Worm (Caenorhabditis elegans) whole organism, L4 larva: Measurements from ENCODE around the gene Y42H9B.3.
A peak's percentile ranks its signal among the peaks of the same experiment; 100 is the strongest.

Experiments used
- D1046.2 ChIP-seq: fragments of 200-800 bp; sonication (Bioruptor generic); IDR thresholded peaks from 2 replicates; pipeline ENCODE4 v1.3.6; 2022; ENCODE audit warnings: missing genetic modification characterization, missing compliant biosample characterization
- R02D3.7 ChIP-seq: fragments of 150-350 bp; sonication (generic microtip); optimal IDR thresholded peaks from 3 replicates; lab custom pipeline; 2014; ENCODE audit warnings: missing biosample characterization, missing genetic modification characterization
- Y105C5A.15 ChIP-seq: fragments of 200-800 bp; sonication (Bioruptor generic); IDR thresholded peaks from 2 replicates; pipeline ENCODE4 v1.3.6; 2022; ENCODE audit warnings: missing genetic modification characterization, missing compliant biosample characterization
- Y48G9A.11 ChIP-seq: fragments of 200-800 bp; sonication (Bioruptor generic); IDR thresholded peaks from 2 replicates; pipeline ENCODE4 v1.3.6; 2022; ENCODE audit warnings: missing genetic modification reagents, missing genetic modification characterization, missing compliant biosample characterization
- ZK337.2 ChIP-seq: fragments of 200-800 bp; sonication (Bioruptor generic); IDR thresholded peaks from 2 replicates; pipeline ENCODE4 v1.3.6; 2022; ENCODE audit warnings: missing genetic modification reagents, missing genetic modification characterization, missing compliant biosample characterization
- aha-1 ChIP-seq: fragments of 150-350 bp; peaks from one replicate; lab custom pipeline; 2014; ENCODE audit warnings: missing biosample characterization, missing genetic modification characterization
- arid-1 ChIP-seq: fragments of 200-800 bp; sonication (Bioruptor generic); conservative IDR thresholded peaks from 2 replicates; pipeline ENCODE4 v1.3.6; 2022; ENCODE audit warnings: missing genetic modification reagents, missing genetic modification characterization, missing compliant biosample characterization
- ceh-20 ChIP-seq: fragments of 200-800 bp; sonication (Bioruptor generic); IDR thresholded peaks from 2 replicates; pipeline ENCODE4 v1.3.6; 2022; ENCODE audit warnings: missing genetic modification reagents, missing genetic modification characterization, missing compliant biosample characterization
- ceh-44 ChIP-seq: fragments of 200-800 bp; sonication (Bioruptor generic); IDR thresholded peaks from 2 replicates; pipeline ENCODE4 v1.3.6; 2022; ENCODE audit warnings: missing genetic modification reagents, missing genetic modification characterization, missing compliant biosample characterization
- ces-1 ChIP-seq: fragments of 150-350 bp; sonication (generic microtip); optimal IDR thresholded peaks from 4 replicates; lab custom pipeline; 2014; ENCODE audit warnings: missing biosample characterization, missing genetic modification reagents, missing genetic modification characterization
- ctbp-1 ChIP-seq: fragments of 200-800 bp; sonication (Bioruptor generic); IDR thresholded peaks from 2 replicates; pipeline ENCODE4 v1.3.6; 2022; ENCODE audit warnings: missing genetic modification reagents, missing genetic modification characterization, missing compliant biosample characterization
- daf-16 ChIP-seq, 3 experiments: sonication (generic microtip); optimal IDR thresholded peaks; 2 replicates each; lab custom pipeline; 2016 to 2017; ENCODE audit warnings: missing genetic modification characterization in 3 of 3, missing genetic modification reagents in 3 of 3, mild to moderate bottlenecking in 2 of 3, missing compliant biosample characterization in 2 of 3, missing biosample characterization in 1 of 3, moderate library complexity in 1 of 3
- dmd-6 ChIP-seq: fragments of 200-800 bp; sonication (Bioruptor generic); IDR thresholded peaks from 2 replicates; pipeline ENCODE4 v1.3.6; 2022; ENCODE audit warnings: missing genetic modification reagents, missing genetic modification characterization, missing compliant biosample characterization
- dpl-1 ChIP-seq: fragments of 150-350 bp; optimal IDR thresholded peaks from 2 replicates; lab custom pipeline; 2014; ENCODE audit warnings: missing biosample characterization, missing genetic modification reagents, missing genetic modification characterization
- duxl-1 ChIP-seq: sonication (generic microtip); optimal IDR thresholded peaks from 2 replicates; lab custom pipeline; 2016; ENCODE audit warnings: mild to moderate bottlenecking, missing genetic modification characterization, moderate library complexity, missing compliant biosample characterization; ENCODE audit not compliant: poor library complexity
- dve-1 ChIP-seq: sonication (generic microtip); optimal IDR thresholded peaks from 2 replicates; lab custom pipeline; 2017; ENCODE audit warnings: antibody characterized with exemption, mild to moderate bottlenecking, missing genetic modification characterization, missing compliant biosample characterization; ENCODE audit not compliant: insufficient read depth
- fkh-10 ChIP-seq: fragments of 150-350 bp; optimal IDR thresholded peaks from 2 replicates; lab custom pipeline; 2014; ENCODE audit warnings: missing biosample characterization, missing genetic modification reagents, missing genetic modification characterization
- hif-1 ChIP-seq, 2 experiments: sonication (generic microtip); optimal IDR thresholded peaks; 2 replicates each; lab custom pipeline; 2016 to 2017; ENCODE audit warnings: missing compliant biosample characterization in 2 of 2, missing genetic modification characterization in 2 of 2, missing genetic modification reagents in 2 of 2, missing genotype in 2 of 2, mild to moderate bottlenecking in 1 of 2
- hlh-11 ChIP-seq: fragments of 200-800 bp; sonication (Bioruptor generic); optimal IDR thresholded peaks from 2 replicates; lab custom pipeline; 2018; ENCODE audit warnings: mild to moderate bottlenecking, missing genetic modification characterization, missing compliant biosample characterization
- hmg-1.1 ChIP-seq: fragments of 200-800 bp; sonication (Bioruptor generic); IDR thresholded peaks from 2 replicates; pipeline ENCODE4 v1.3.6; 2022; ENCODE audit warnings: missing genetic modification reagents, missing genetic modification characterization, missing compliant biosample characterization
- lim-7 ChIP-seq: fragments of 200-800 bp; sonication (Bioruptor generic); IDR thresholded peaks from 2 replicates; pipeline ENCODE4 v1.3.6; 2022; ENCODE audit warnings: missing genetic modification characterization, missing compliant biosample characterization
- lin-39 ChIP-seq: fragments of 150-350 bp; optimal IDR thresholded peaks from 2 replicates; lab custom pipeline; 2014; ENCODE audit warnings: missing biosample characterization, missing genetic modification reagents, missing genetic modification characterization
- lsy-2 ChIP-seq, 2 experiments: fragments of 150-350 bp in 1 of 2; sonication (generic microtip) in 1 of 2; optimal IDR thresholded peaks; 2 replicates each; lab custom pipeline; 2014 to 2017; ENCODE audit warnings: missing biosample characterization in 2 of 2, missing genetic modification characterization in 2 of 2
- madf-5 ChIP-seq, 2 experiments: fragments of 200-800 bp; sonication (Bioruptor generic); IDR thresholded peaks; 2 replicates each; pipeline ENCODE4 v1.3.6; 2022; ENCODE audit warnings: missing compliant biosample characterization in 2 of 2, missing genetic modification characterization in 2 of 2
- mdt-29 ChIP-seq: fragments of 200-800 bp; sonication (Bioruptor generic); IDR thresholded peaks from 2 replicates; pipeline ENCODE4 v1.3.6; 2022; ENCODE audit warnings: missing genetic modification reagents, missing genetic modification characterization, missing compliant biosample characterization
- mes-2 ChIP-seq: sonication (generic microtip); optimal IDR thresholded peaks from 2 replicates; lab custom pipeline; 2016; ENCODE audit warnings: missing genotype, mild to moderate bottlenecking, missing genetic modification characterization, missing compliant biosample characterization; ENCODE audit not compliant: poor library complexity, severe bottlenecking
- nhr-11 ChIP-seq: fragments of 150-350 bp; optimal IDR thresholded peaks from 2 replicates; lab custom pipeline; 2014; ENCODE audit warnings: missing biosample characterization, missing genetic modification characterization
- nhr-237 ChIP-seq: sonication (generic microtip); optimal IDR thresholded peaks from 2 replicates; lab custom pipeline; 2017; ENCODE audit warnings: missing biosample characterization, missing genetic modification characterization
- nhr-28 ChIP-seq: fragments of 150-350 bp; optimal IDR thresholded peaks from 2 replicates; lab custom pipeline; 2014; ENCODE audit warnings: missing biosample characterization, missing genetic modification characterization
- nhr-41 ChIP-seq: fragments of 200-800 bp; sonication (Bioruptor generic); IDR thresholded peaks from 2 replicates; pipeline ENCODE4 v1.3.6; 2022; ENCODE audit warnings: missing genetic modification reagents, missing genetic modification characterization, missing compliant biosample characterization
- nhr-6 ChIP-seq: fragments of 150-350 bp; optimal IDR thresholded peaks from 2 replicates; lab custom pipeline; 2014; ENCODE audit warnings: missing biosample characterization, missing genetic modification characterization
- nhr-77 ChIP-seq: fragments of 150-350 bp; optimal IDR thresholded peaks from 2 replicates; lab custom pipeline; 2014; ENCODE audit warnings: missing biosample characterization, missing genetic modification characterization
- pqm-1 ChIP-seq: sonication (generic microtip); optimal IDR thresholded peaks from 2 replicates; lab custom pipeline; 2017; ENCODE audit warnings: missing biosample characterization, missing genetic modification characterization
- sdz-12 ChIP-seq: fragments of 200-800 bp; sonication (Bioruptor generic); optimal IDR thresholded peaks from 2 replicates; lab custom pipeline; 2018; ENCODE audit warnings: mild to moderate bottlenecking, missing genetic modification characterization, missing compliant biosample characterization
- snpc-1.2 ChIP-seq: fragments of 200-800 bp; sonication (Bioruptor generic); IDR thresholded peaks from 2 replicates; pipeline ENCODE4 v1.3.6; 2022; ENCODE audit warnings: missing genetic modification reagents, missing genetic modification characterization, missing compliant biosample characterization
- snpc-4 ChIP-seq: fragments of 150-350 bp; optimal IDR thresholded peaks from 2 replicates; lab custom pipeline; 2014; ENCODE audit warnings: missing biosample characterization, missing genetic modification characterization
- tra-1 ChIP-seq: fragments of 200-800 bp; sonication (Bioruptor generic); IDR thresholded peaks from 2 replicates; pipeline ENCODE4 v1.3.6; 2022; ENCODE audit warnings: missing genetic modification reagents, missing genetic modification characterization, missing compliant biosample characterization
- unc-130 ChIP-seq: sonication (generic microtip); optimal IDR thresholded peaks from 2 replicates; lab custom pipeline; 2016; ENCODE audit warnings: missing genetic modification reagents, missing genetic modification characterization, missing compliant biosample characterization
- unc-62 ChIP-seq, 3 experiments: fragments of 150-350 bp in 1 of 3; sonication (generic microtip); optimal IDR thresholded peaks in 2 of 3; peaks in 1 of 3; 1 replicate in 1 of 3; 2 replicates in 2 of 3; lab custom pipeline; 2014 to 2017; ENCODE audit warnings: missing biosample characterization in 3 of 3, missing genetic modification characterization in 3 of 3, missing genetic modification reagents in 3 of 3, missing genotype in 1 of 3
- vab-7 ChIP-seq: fragments of 200-800 bp; sonication (Bioruptor generic); IDR thresholded peaks from 2 replicates; pipeline ENCODE4 v1.3.6; 2022; ENCODE audit warnings: missing genetic modification reagents, missing genetic modification characterization, missing compliant biosample characterization
- zfp-3 ChIP-seq: fragments of 200-800 bp; sonication (Bioruptor generic); conservative IDR thresholded peaks from 2 replicates; pipeline ENCODE4 v1.3.6; 2022; ENCODE audit warnings: missing genetic modification reagents, missing genetic modification characterization, missing compliant biosample characterization
- zip-11 ChIP-seq: fragments of 200-800 bp; sonication (Bioruptor generic); IDR thresholded peaks from 2 replicates; pipeline ENCODE4 v1.3.6; 2022; ENCODE audit warnings: missing genetic modification characterization, missing compliant biosample characterization
- zip-2 ChIP-seq: fragments of 150-350 bp; optimal IDR thresholded peaks from 2 replicates; lab custom pipeline; 2014; ENCODE audit warnings: missing biosample characterization, missing genetic modification characterization

Gene Y42H9B.3

ce11 chrIV:8019772-8020496 lies 7.7 kb upstream of the Y42H9B.3 start, which contains the start of gene dnc-4:
Gene dnc-4 (minus strand): TSS chrIV:8019808.
- peak in 1 of 2 experiments; percentile 48 for TF ChIP-seq lsy-2 (tag; optimal IDR thresholded peaks at IDR 0.05; lab: Kevin White, UChicago)
- TF ChIP-seq ceh-20 (GFP tag; lab: Robert Waterston, UW) = no peak
- no peak for TF ChIP-seq pqm-1 (tag; lab: Kevin White, UChicago)
- no peak for TF ChIP-seq sdz-12 (GFP tag; lab: Kevin White, UChicago)
- no peak for TF ChIP-seq daf-16 (GFP tag; optimal IDR thresholded peaks at IDR 0.05; lab: Kevin White, UChicago)
- TF ChIP-seq daf-16 (tag; optimal IDR thresholded peaks at IDR 0.05; lab: Kevin White, UChicago) = no peak
- no peak for TF ChIP-seq zip-2 (tag; lab: Kevin White, UChicago)
- TF ChIP-seq R02D3.7 (tag; lab: Kevin White, UChicago) = peak; percentile 27
- TF ChIP-seq zip-11 (GFP tag; lab: Robert Waterston, UW) = no peak
- no peak for TF ChIP-seq snpc-4 (tag; lab: Kevin White, UChicago)
- TF ChIP-seq mes-2 (tag; lab: Kevin White, UChicago) = peak; percentile 85
- TF ChIP-seq unc-62 (GFP tag; optimal IDR thresholded peaks at IDR 0.05 in 1 of 2; lab: Kevin White, UChicago) = peak in 1 of 2 experiments; percentile 44
- TF ChIP-seq unc-62 (tag; optimal IDR thresholded peaks at IDR 0.05; lab: Kevin White, UChicago) = no peak
- TF ChIP-seq nhr-28 (tag; lab: Kevin White, UChicago) = peak; percentile 20
- TF ChIP-seq hmg-1.1 (GFP tag; lab: Robert Waterston, UW) = no peak
- no peak for TF ChIP-seq nhr-237 (tag; lab: Kevin White, UChicago)
- TF ChIP-seq lin-39 (tag; lab: Kevin White, UChicago) = no peak
- peak in 1 of 2 experiments; percentile 31 for TF ChIP-seq hif-1 (tag; optimal IDR thresholded peaks at IDR 0.05; lab: Kevin White, UChicago)
- peak; percentile 20 for TF ChIP-seq unc-130

- TF ChIP-seq hif-1 (tag; optimal IDR thresholded peaks at IDR 0.05; lab: Kevin White, UChicago) (no peak), nhr-41 (no peak), nhr-77 (tag; lab: Kevin White, UChicago) (no peak), ces-1 (GFP tag; lab: Kevin White, UChicago) (no peak), Y105C5A.15 (GFP tag; lab: Robert Waterston, UW) (no peak), mdt-29 (GFP tag; lab: Robert Waterston, UW) (no peak)
These were observed 4.5 kb upstream of the Y42H9B.3 start, which contains the start of gene elpc-4 for ce11 chrIV:8016694-8017093. Gene elpc-4 (plus strand): TSS chrIV:8016994.

ce11 chrIV:8015726-8016312 lies 3.6 kb upstream of the Y42H9B.3 start, which contains the start of gene C26B2.7:
Gene C26B2.7 (plus strand): TSS chrIV:8016274.
- TF ChIP-seq lim-7 (GFP tag; lab: Robert Waterston, UW) (peak; percentile 69; the same call in 1 of the 2 replicates), ctbp-1 (GFP tag; lab: Robert Waterston, UW) (peak; percentile 61), tra-1 (GFP tag; lab: Robert Waterston, UW) (0 out of 2 replicates have a peak, but pooled peaks have one; percentile 53), lsy-2 (tag; optimal IDR thresholded peaks at IDR 0.05; lab: Kevin White, UChicago) (peak; percentile 59 to 63), ZK337.2 (GFP tag; lab: Robert Waterston, UW) (peak; percentile 88), fkh-10 (GFP tag; lab: Kevin White, UChicago) (peak; percentile 11), aha-1 (peak; percentile 68), nhr-11 (tag; lab: Kevin White, UChicago) (peak; percentile 41), snpc-1.2 (GFP tag; lab: Robert Waterston, UW) (peak; percentile 76), Y48G9A.11 (peak; percentile 99), hlh-11 (tag; lab: Kevin White, UChicago) (peak; percentile 29), dmd-6 (GFP tag; lab: Robert Waterston, UW) (peak; percentile 71), R02D3.7 (tag; lab: Kevin White, UChicago) (peak; percentile 49), vab-7 (GFP tag; lab: Robert Waterston, UW) (peak; percentile 85), D1046.2 (GFP tag; lab: Robert Waterston, UW) (peak; percentile 76), zfp-3 (GFP tag; lab: Robert Waterston, UW) (peak; percentile 71; the same call in 1 of the 2 replicates), duxl-1 (peak; percentile 20), dpl-1 (peak; percentile 74), arid-1 (peak; percentile 66), mes-2 (tag; lab: Kevin White, UChicago) (peak; percentile 96), dve-1 (tag; lab: Kevin White, UChicago) (peak; percentile 30), nhr-6 (tag; lab: Kevin White, UChicago) (peak; percentile 34), madf-5 (GFP tag; IDR thresholded peaks at IDR 0.05; lab: Robert Waterston, UW) (peak in 1 of 2 experiments; percentile 89; a peak in 2 of 4 replicates), ceh-44 (GFP tag; lab: Robert Waterston, UW) (peak; percentile 96)
